Worm (Caenorhabditis elegans): ENCODE results near the gene sri-65.

ce11 chrV:16405366-16405765 is 17.2 kb upstream of the sri-65 start:
- TF ChIP-seq ama-1 (optimal IDR thresholded peaks at IDR 0.05) (no peak), snpc-4 (tag; optimal IDR thresholded peaks at IDR 0.05) (no peak), jun-1 (tag; optimal IDR thresholded peaks at IDR 0.05) (no peak), pha-4 (tag; optimal IDR thresholded peaks at IDR 0.05) (no peak), skn-1 (tag; optimal IDR thresholded peaks at IDR 0.05) (no peak), lsy-12 (tag; optimal IDR thresholded peaks at IDR 0.05) (no peak), R02D3.7 (tag; optimal IDR thresholded peaks at IDR 0.05) (no peak), nhr-28 (tag; optimal IDR thresholded peaks at IDR 0.05) (no peak), mdl-1 (tag; optimal IDR thresholded peaks at IDR 0.05) (no peak), nhr-237 (tag; optimal IDR thresholded peaks at IDR 0.05) (no peak), ceh-16 (tag; optimal IDR thresholded peaks at IDR 0.05) (no peak), pqm-1 (tag; optimal IDR thresholded peaks at IDR 0.05) (no peak)

Data from whole organism, L3 larva.